Fruit fly (Drosophila melanogaster): Measurements from ENCODE around the gene CG33308.

DNA sequence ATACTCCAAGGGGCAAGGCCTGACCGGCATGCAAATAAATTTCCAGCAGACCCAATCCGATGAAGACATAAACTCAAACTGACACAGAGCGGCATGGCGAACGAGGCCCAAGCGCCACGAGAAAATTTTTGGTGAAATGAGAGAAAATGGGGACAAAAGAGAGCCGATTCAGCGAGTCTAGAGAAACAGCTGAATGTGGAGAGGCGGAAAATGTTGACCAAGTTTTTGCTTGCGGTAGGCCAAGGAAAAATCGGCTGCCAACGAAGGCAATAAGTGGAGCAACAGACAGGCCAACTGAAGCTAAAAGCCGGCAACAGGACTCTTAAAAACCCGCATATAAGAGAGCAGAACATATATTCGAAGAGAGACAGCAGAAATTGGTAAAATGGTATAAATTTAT is 4.6 kb upstream of the CG33308 start:
- TF ChIP-seq pad (GFP tag; optimal IDR thresholded peaks at IDR 0.05) = no peak
- TF ChIP-seq Hr96 (GFP tag; optimal IDR thresholded peaks at IDR 0.05) = no peak
- TF ChIP-seq Mnt (GFP tag; optimal IDR thresholded peaks at IDR 0.05) = no peak
- no peak for TF ChIP-seq CG5204 (GFP tag; optimal IDR thresholded peaks at IDR 0.05)
- TF ChIP-seq bab1 (GFP tag; optimal IDR thresholded peaks at IDR 0.05) = no peak
- no peak for TF ChIP-seq cnc (optimal IDR thresholded peaks at IDR 0.05)
- TF ChIP-seq CG1620 (GFP tag; optimal IDR thresholded peaks at IDR 0.05) = no peak
- TF ChIP-seq CG33017 (tag; optimal IDR thresholded peaks at IDR 0.05) = no peak
- TF ChIP-seq CG7045 (GFP tag; optimal IDR thresholded peaks at IDR 0.05) = no peak
